Fruit fly (Drosophila melanogaster) whole organism, embryonic: ENCODE measurements around the gene Vha100-2.

Experiments used
- Awh ChIP-seq: fragments of 200-800 bp; sonication (Bioruptor generic); IDR thresholded peaks from 2 replicates; pipeline ENCODE4, ENCODE4 v1.3.6; 2022; ENCODE audit warnings: missing biosample characterization, missing genetic modification characterization
- Blimp-1 ChIP-seq: fragments of 200-800 bp; sonication (Bioruptor generic); optimal IDR thresholded peaks from 3 replicates; lab custom pipeline; 2018; ENCODE audit warnings: missing biosample characterization, missing genetic modification characterization, mild to moderate bottlenecking, moderate library complexity, missing genetic modification reagents
- Bteb2 ChIP-seq: fragments of 200-800 bp; sonication (Bioruptor generic); optimal IDR thresholded peaks from 2 replicates; lab custom pipeline; 2016; ENCODE audit warnings: missing biosample characterization, missing genetic modification characterization
- CG10321 ChIP-seq: fragments of 200-800 bp; sonication (Bioruptor generic); IDR thresholded peaks from 2 replicates; pipeline ENCODE4 v1.3.6; 2022; ENCODE audit warnings: missing biosample characterization, missing genetic modification characterization
- CG11093 ChIP-seq: fragments of 200-800 bp; sonication (Bioruptor generic); IDR thresholded peaks from 3 replicates; pipeline ENCODE4 v1.3.6; 2022; ENCODE audit warnings: missing biosample characterization, missing genetic modification characterization
- CG12104 ChIP-seq: fragments of 200-800 bp; sonication (Bioruptor generic); optimal IDR thresholded peaks from 3 replicates; lab custom pipeline; 2016; ENCODE audit warnings: missing biosample characterization, missing genetic modification characterization
- CG13287 ChIP-seq: fragments of 200-800 bp; sonication (Bioruptor generic); IDR thresholded peaks from 2 replicates; pipeline ENCODE4 v1.3.6; 2022; ENCODE audit warnings: missing biosample characterization, missing genetic modification characterization; ENCODE audit not compliant: partially characterized antibody
- CG13296 ChIP-seq: fragments of 200-800 bp; sonication (Bioruptor generic); optimal IDR thresholded peaks from 3 replicates; lab custom pipeline; 2018; ENCODE audit warnings: missing biosample characterization, mild to moderate bottlenecking, missing genetic modification characterization
- CG14441 ChIP-seq: fragments of 200-800 bp; sonication (Bioruptor generic); IDR thresholded peaks from 2 replicates; pipeline ENCODE4 v1.3.6; 2022; ENCODE audit warnings: missing biosample characterization, missing genetic modification characterization
- CG15011 ChIP-seq: fragments of 200-800 bp; sonication (Bioruptor generic); optimal IDR thresholded peaks from 3 replicates; lab custom pipeline; 2018; ENCODE audit warnings: missing biosample characterization, mild to moderate bottlenecking, missing genetic modification characterization
- CG17829 ChIP-seq: fragments of 200-800 bp; optimal IDR thresholded peaks from 2 replicates; lab custom pipeline; 2019; ENCODE audit warnings: missing biosample characterization, mild to moderate bottlenecking, missing genetic modification characterization, moderate library complexity
- CG18619 ChIP-seq: fragments of 200-800 bp; sonication (Bioruptor generic); optimal IDR thresholded peaks from 3 replicates; lab custom pipeline; 2017; ENCODE audit warnings: missing biosample characterization, mild to moderate bottlenecking, missing genetic modification characterization
- CG2129 ChIP-seq: fragments of 200-800 bp; sonication (Bioruptor generic); IDR thresholded peaks from 2 replicates; pipeline ENCODE4 v1.3.6; 2022; ENCODE audit warnings: missing biosample characterization, missing genetic modification characterization; ENCODE audit not compliant: partially characterized antibody
- CG3065 ChIP-seq: fragments of 200-800 bp; sonication (Bioruptor generic); optimal IDR thresholded peaks from 2 replicates; lab custom pipeline; 2016; ENCODE audit warnings: missing biosample characterization, missing genetic modification characterization
- CG33213 ChIP-seq: fragments of 200-800 bp; sonication (Bioruptor generic); optimal IDR thresholded peaks from 3 replicates; lab custom pipeline; 2016; ENCODE audit warnings: missing biosample characterization, missing genetic modification characterization
- CG3847 ChIP-seq: fragments of 200-800 bp; sonication (Bioruptor generic); IDR thresholded peaks from 2 replicates; pipeline ENCODE4 v1.3.6; 2022; ENCODE audit warnings: missing biosample characterization, missing genetic modification characterization
- CG4707 ChIP-seq: fragments of 200-800 bp; sonication (Bioruptor generic); optimal IDR thresholded peaks from 2 replicates; lab custom pipeline; 2018; ENCODE audit warnings: missing biosample characterization, mild to moderate bottlenecking, missing genetic modification characterization, moderate library complexity
- CG5180 ChIP-seq: fragments of 200-800 bp; sonication (Bioruptor generic); optimal IDR thresholded peaks from 3 replicates; lab custom pipeline; 2017; ENCODE audit warnings: missing biosample characterization, missing genetic modification characterization, mild to moderate bottlenecking, moderate library complexity, missing genetic modification reagents
- CG6765 ChIP-seq: fragments of 200-800 bp; sonication (Bioruptor generic); optimal IDR thresholded peaks from 3 replicates; lab custom pipeline; 2017; ENCODE audit warnings: missing biosample characterization, mild to moderate bottlenecking, missing genetic modification characterization
- CG8089 ChIP-seq: fragments of 200-800 bp; sonication (Bioruptor generic); optimal IDR thresholded peaks from 3 replicates; lab custom pipeline; 2016; ENCODE audit warnings: missing biosample characterization, missing genetic modification characterization
- CG8765 ChIP-seq: fragments of 200-800 bp; sonication (Bioruptor generic); IDR thresholded peaks from 2 replicates; pipeline ENCODE4 v1.3.6; 2022; ENCODE audit warnings: missing biosample characterization, missing genetic modification characterization
- CkIIα-i1 ChIP-seq: fragments of 200-800 bp; sonication (Bioruptor generic); IDR thresholded peaks from 2 replicates; pipeline ENCODE4 v1.3.6; 2022; ENCODE audit warnings: missing biosample characterization, missing genetic modification characterization
- CoRest ChIP-seq: fragments of 200-800 bp; sonication (Bioruptor generic); optimal IDR thresholded peaks from 3 replicates; lab custom pipeline; 2018; ENCODE audit warnings: missing biosample characterization, mild to moderate bottlenecking, missing genetic modification characterization, moderate library complexity
- MESR4 ChIP-seq: fragments of 200-800 bp; sonication (Bioruptor generic); optimal IDR thresholded peaks from 2 replicates; lab custom pipeline; 2018; ENCODE audit warnings: missing biosample characterization, mild to moderate bottlenecking, missing genetic modification characterization, moderate library complexity
- NC2α ChIP-seq: fragments of 200-800 bp; sonication (Bioruptor generic); optimal IDR thresholded peaks from 2 replicates; lab custom pipeline; 2016; ENCODE audit warnings: missing biosample characterization, missing genetic modification characterization
- Oaz ChIP-seq: fragments of 200-800 bp; sonication (Bioruptor generic); IDR thresholded peaks from 2 replicates; pipeline ENCODE4 v1.3.6; 2022; ENCODE audit warnings: missing biosample characterization, missing genetic modification characterization
- PHDP ChIP-seq: fragments of 200-800 bp; sonication (Bioruptor generic); optimal IDR thresholded peaks from 3 replicates; lab custom pipeline; 2018; ENCODE audit warnings: missing biosample characterization, mild to moderate bottlenecking, missing genetic modification characterization, moderate library complexity
- Pdp1 ChIP-seq, 2 experiments: fragments of 200-800 bp; sonication (Bioruptor generic); optimal IDR thresholded peaks; 3 replicates each; lab custom pipeline; 2016; ENCODE audit warnings: missing biosample characterization in 2 of 2, missing genetic modification characterization in 2 of 2, mild to moderate bottlenecking in 1 of 2, moderate library complexity in 1 of 2
- Ravus ChIP-seq: fragments of 200-800 bp; sonication (Bioruptor generic); IDR thresholded peaks from 2 replicates; pipeline ENCODE4 v1.3.6; 2022; ENCODE audit warnings: missing biosample characterization, missing genetic modification characterization
- Sry-β ChIP-seq: fragments of 200-800 bp; sonication (Bioruptor generic); optimal IDR thresholded peaks from 2 replicates; lab custom pipeline; 2018; ENCODE audit warnings: missing biosample characterization, mild to moderate bottlenecking, missing genetic modification characterization, moderate library complexity
- TFAM ChIP-seq: fragments of 200-800 bp; sonication (Bioruptor generic); optimal IDR thresholded peaks from 2 replicates; lab custom pipeline; 2017; ENCODE audit warnings: missing biosample characterization, missing genetic modification characterization, inconsistent platforms
- Taf1 ChIP-seq: fragments of 200-800 bp; sonication (Bioruptor generic); IDR thresholded peaks from 2 replicates; pipeline ENCODE4 v1.3.6; 2022; ENCODE audit warnings: missing biosample characterization, missing genetic modification characterization
- ash1 ChIP-seq: fragments of 200-800 bp; sonication (Bioruptor generic); optimal IDR thresholded peaks from 2 replicates; lab custom pipeline; 2018; ENCODE audit warnings: missing biosample characterization, mild to moderate bottlenecking, missing genetic modification characterization
- ato ChIP-seq: fragments of 200-800 bp; sonication (Bioruptor generic); IDR thresholded peaks from 2 replicates; pipeline ENCODE4 v1.3.6; 2022; ENCODE audit warnings: missing biosample characterization, missing genetic modification characterization; ENCODE audit not compliant: partially characterized antibody
- chm ChIP-seq: fragments of 200-800 bp; sonication (Bioruptor generic); IDR thresholded peaks from 2 replicates; pipeline ENCODE4 v1.3.6; 2022; ENCODE audit warnings: missing biosample characterization, missing genetic modification characterization
- dati ChIP-seq: fragments of 200-800 bp; sonication (Bioruptor generic); IDR thresholded peaks from 2 replicates; pipeline ENCODE4 v1.3.6; 2022; ENCODE audit warnings: missing biosample characterization, missing genetic modification characterization
- fd64A ChIP-seq: fragments of 200-800 bp; sonication (Bioruptor generic); optimal IDR thresholded peaks from 3 replicates; lab custom pipeline; 2018; ENCODE audit warnings: missing biosample characterization, mild to moderate bottlenecking, missing genetic modification characterization
- kni ChIP-seq: fragments of 200-800 bp; sonication (Bioruptor generic); optimal IDR thresholded peaks from 3 replicates; lab custom pipeline; 2017; ENCODE audit warnings: mild to moderate bottlenecking, missing biosample characterization, missing genetic modification reagents, missing genetic modification characterization
- knrl ChIP-seq: fragments of 200-800 bp; sonication (Bioruptor generic); IDR thresholded peaks from 3 replicates; pipeline ENCODE4 v1.3.6; 2022; ENCODE audit warnings: missing biosample characterization, missing genetic modification characterization; ENCODE audit not compliant: partially characterized antibody
- lmd ChIP-seq: fragments of 200-800 bp; sonication (Bioruptor generic); IDR thresholded peaks from 2 replicates; pipeline ENCODE4 v1.3.6; 2022; ENCODE audit warnings: missing biosample characterization, missing genetic modification characterization
- p53 ChIP-seq: fragments of 200-800 bp; sonication (Bioruptor generic); optimal IDR thresholded peaks from 2 replicates; lab custom pipeline; 2016; ENCODE audit warnings: missing biosample characterization, missing genetic modification characterization
- pb ChIP-seq: fragments of 200-800 bp; sonication (Bioruptor generic); optimal IDR thresholded peaks from 3 replicates; lab custom pipeline; 2016; ENCODE audit warnings: missing biosample characterization, missing genetic modification characterization
- pho ChIP-seq: fragments of 200-800 bp; sonication (Bioruptor generic); optimal IDR thresholded peaks from 2 replicates; lab custom pipeline; 2016; ENCODE audit warnings: missing biosample characterization, missing genetic modification characterization
- run ChIP-seq: fragments of 200-800 bp; sonication (Bioruptor generic); optimal IDR thresholded peaks from 3 replicates; lab custom pipeline; 2018; ENCODE audit warnings: missing biosample characterization, mild to moderate bottlenecking, missing genetic modification characterization
- toy ChIP-seq: fragments of 200-800 bp; sonication (Bioruptor generic); IDR thresholded peaks from 2 replicates; pipeline ENCODE4 v1.3.6; 2022; ENCODE audit warnings: missing biosample characterization, missing genetic modification characterization
- unc-4 ChIP-seq: fragments of 200-800 bp; sonication (Bioruptor generic); IDR thresholded peaks from 2 replicates; pipeline ENCODE4 v1.3.6; 2022; ENCODE audit warnings: missing biosample characterization, missing genetic modification characterization; ENCODE audit not compliant: partially characterized antibody
- wek ChIP-seq: fragments of 200-800 bp; sonication (Bioruptor generic); optimal IDR thresholded peaks from 3 replicates; lab custom pipeline; 2018; ENCODE audit warnings: missing biosample characterization, mild to moderate bottlenecking, missing genetic modification characterization, moderate library complexity
- zfh1 ChIP-seq: fragments of 200-800 bp; sonication (Bioruptor generic); IDR thresholded peaks from 3 replicates; pipeline ENCODE4 v1.3.6; 2022; ENCODE audit warnings: missing biosample characterization, missing genetic modification characterization

The Vha100-2 gene

DNA sequence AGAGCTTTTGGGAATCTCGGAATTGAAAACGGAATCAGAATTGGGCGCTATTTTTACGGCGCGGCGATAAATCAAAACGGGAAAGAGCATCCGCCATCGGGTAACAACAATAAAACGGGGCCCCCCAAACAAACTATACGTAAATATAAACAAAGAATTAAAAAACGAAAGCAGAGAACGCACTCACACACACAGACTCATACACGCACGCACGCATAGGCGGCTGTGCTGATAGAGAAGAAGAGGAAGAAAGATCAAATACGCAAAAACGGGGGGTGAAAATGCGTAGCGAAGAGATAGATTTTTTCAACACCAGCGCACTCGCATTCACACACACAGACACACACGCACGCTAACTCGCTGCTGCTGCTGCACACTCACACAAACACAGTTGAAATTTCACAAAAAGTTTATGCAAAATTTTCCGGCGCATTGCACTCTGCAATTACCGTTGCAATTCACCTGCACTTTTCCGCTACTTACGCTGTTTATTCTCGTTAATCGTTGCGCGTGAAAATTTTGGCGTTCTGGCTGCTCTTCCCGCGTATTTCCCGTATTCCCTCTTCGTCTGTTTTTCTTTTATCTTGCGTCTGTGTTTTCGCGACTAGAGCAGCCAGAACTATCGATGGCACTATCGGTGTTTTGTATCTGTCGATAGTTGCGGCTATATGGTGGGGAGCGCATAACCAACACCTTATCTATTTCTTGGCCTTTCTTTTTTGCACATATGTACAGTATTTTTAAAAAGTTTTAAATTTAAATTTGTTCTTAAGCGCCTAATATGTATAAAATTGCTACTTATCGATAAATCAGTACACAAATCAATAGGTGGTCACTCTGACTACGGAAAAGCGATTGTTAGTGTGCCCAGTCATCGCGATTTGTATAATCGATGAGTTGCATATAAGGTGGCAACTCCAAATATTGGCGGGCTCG, 13.6 kb upstream of the Vha100-2 start, which contains the start of gene CG31122 (continued):
- TF ChIP-seq CoRest (tag; lab: Kevin White, UChicago) (peak; percentile 56), unc-4 (GFP tag; lab: Robert Waterston, UW) (peak; percentile 95), CG33213 (peak; percentile 48), zfh1 (GFP tag; lab: Robert Waterston, UW) (0 out of 3 replicates have a peak, but pooled peaks have one; percentile 12), CG8765 (GFP tag; lab: Robert Waterston, UW) (0 out of 2 replicates have a peak, but pooled peaks have one; percentile 19), pb (GFP tag; lab: Kevin White, UChicago) (no peak), wek (no peak), Oaz (GFP tag; lab: Robert Waterston, UW) (no peak), dati (GFP tag; lab: Robert Waterston, UW) (no peak), lmd (GFP tag; lab: Robert Waterston, UW) (no peak; the same call in 1 of the 2 replicates), Ravus (GFP tag; lab: Robert Waterston, UW) (no peak), Taf1 (GFP tag; lab: Robert Waterston, UW) (no peak), CG3065 (GFP tag; lab: Kevin White, UChicago) (no peak), CG4707 (GFP tag; lab: Kevin White, UChicago) (no peak), CG12104 (no peak), CG17829 (tag; lab: Kevin White, UChicago) (no peak), CG3847 (peak; percentile 62), CG15011 (GFP tag; lab: Kevin White, UChicago) (no peak), chm (GFP tag; lab: Robert Waterston, UW) (no peak), knrl (peak; percentile 96), CG13296 (GFP tag; lab: Kevin White, UChicago) (no peak), CG11093 (GFP tag; lab: Robert Waterston, UW) (no peak), CkIIα-i1 (no peak), TFAM (GFP tag; lab: Kevin White, UChicago) (no peak), fd64A (GFP tag; lab: Kevin White, UChicago) (peak; percentile 33), NC2α (GFP tag; lab: Kevin White, UChicago) (no peak), p53 (GFP tag; lab: Kevin White, UChicago) (peak; percentile 44), Awh (GFP tag; lab: Robert Waterston, UW) (no peak), CG13287 (GFP tag; lab: Robert Waterston, UW) (peak; percentile 98), CG10321 (GFP tag; lab: Robert Waterston, UW) (no peak), CG8089 (GFP tag; lab: Kevin White, UChicago) (no peak), ato (GFP tag; lab: Robert Waterston, UW) (peak; percentile 82), pho (peak; percentile 62), Blimp-1 (GFP tag; lab: Kevin White, UChicago) (peak; percentile 66), ash1 (GFP tag; lab: Kevin White, UChicago) (no peak), Pdp1 (GFP tag; optimal IDR thresholded peaks at IDR 0.05; lab: Kevin White, UChicago) (peak in 1 of 2 experiments; percentile 40), run (tag; lab: Kevin White, UChicago) (no peak), CG18619 (GFP tag; lab: Kevin White, UChicago) (no peak), toy (GFP tag; lab: Robert Waterston, UW) (no peak), kni (GFP tag; lab: Kevin White, UChicago) (no peak), PHDP (no peak), CG14441 (GFP tag; lab: Robert Waterston, UW) (peak; percentile 44; the same call in 1 of the 2 replicates), CG5180 (GFP tag; lab: Kevin White, UChicago) (no peak), Sry-β (GFP tag; lab: Kevin White, UChicago) (no peak), CG6765 (GFP tag; lab: Kevin White, UChicago) (no peak), MESR4 (GFP tag; lab: Kevin White, UChicago) (peak; percentile 59), Bteb2 (peak; percentile 50), CG2129 (GFP tag; lab: Robert Waterston, UW) (peak; percentile 98)
